Worm (Caenorhabditis elegans): ENCODE data around the gene F26F12.3.

ce11 chrV:5835979-5836615 lies 9.4 kb downstream of the F26F12.3 start:
- TF ChIP-seq ama-1 (optimal IDR thresholded peaks at IDR 0.05) (no peak), mep-1 (tag; optimal IDR thresholded peaks at IDR 0.05) (no peak), lin-15B (tag; optimal IDR thresholded peaks at IDR 0.05) (no peak), zag-1 (tag; optimal IDR thresholded peaks at IDR 0.05) (no peak), pqm-1 (tag; optimal IDR thresholded peaks at IDR 0.05) (no peak), ZK546.5 (tag; optimal IDR thresholded peaks at IDR 0.05) (no peak), unc-62 (GFP tag; optimal IDR thresholded peaks at IDR 0.05 in 1 of 2) (no peak), unc-62 (tag; optimal IDR thresholded peaks at IDR 0.05) (no peak), nhr-28 (tag; optimal IDR thresholded peaks at IDR 0.05) (no peak), tra-1 (GFP tag; IDR thresholded peaks at IDR 0.05) (no peak), snpc-4 (tag; optimal IDR thresholded peaks at IDR 0.05) (no peak), lin-39 (tag; optimal IDR thresholded peaks at IDR 0.05) (no peak), pha-4 (GFP tag; IDR thresholded peaks at IDR 0.05) (0 out of 2 replicates have a peak, but pooled peaks have one; percentile 10), pha-4 (tag; optimal IDR thresholded peaks at IDR 0.05) (no peak)

Measured in whole organism, L4 larva.